Fruit fly (Drosophila melanogaster) Kc167 (cell line): ENCODE results near the gene Cul6.

Source experiments
- Myc ChIP-seq: fragments of >200 bp; optimal IDR thresholded peaks from 2 replicates; lab custom pipeline; 2017; ENCODE audit warnings: missing external identifiers
- Sin3A ChIP-seq: fragments of >200 bp; optimal IDR thresholded peaks from 2 replicates; lab custom pipeline; 2018; ENCODE audit warnings: missing external identifiers
- h ChIP-seq: fragments of >200 bp; optimal IDR thresholded peaks from 3 replicates; lab custom pipeline; 2018; ENCODE audit warnings: missing external identifiers
- insv ChIP-seq: fragments of >200 bp; optimal IDR thresholded peaks from 3 replicates; lab custom pipeline; 2018; ENCODE audit warnings: missing external identifiers
- psq ChIP-seq: fragments of >200 bp; optimal IDR thresholded peaks from 2 replicates; lab custom pipeline; 2017; ENCODE audit warnings: missing external identifiers
- ttk ChIP-seq: sonication (Bioruptor generic); optimal IDR thresholded peaks from 2 replicates; lab custom pipeline; 2017; ENCODE audit warnings: missing external identifiers

DNA sequence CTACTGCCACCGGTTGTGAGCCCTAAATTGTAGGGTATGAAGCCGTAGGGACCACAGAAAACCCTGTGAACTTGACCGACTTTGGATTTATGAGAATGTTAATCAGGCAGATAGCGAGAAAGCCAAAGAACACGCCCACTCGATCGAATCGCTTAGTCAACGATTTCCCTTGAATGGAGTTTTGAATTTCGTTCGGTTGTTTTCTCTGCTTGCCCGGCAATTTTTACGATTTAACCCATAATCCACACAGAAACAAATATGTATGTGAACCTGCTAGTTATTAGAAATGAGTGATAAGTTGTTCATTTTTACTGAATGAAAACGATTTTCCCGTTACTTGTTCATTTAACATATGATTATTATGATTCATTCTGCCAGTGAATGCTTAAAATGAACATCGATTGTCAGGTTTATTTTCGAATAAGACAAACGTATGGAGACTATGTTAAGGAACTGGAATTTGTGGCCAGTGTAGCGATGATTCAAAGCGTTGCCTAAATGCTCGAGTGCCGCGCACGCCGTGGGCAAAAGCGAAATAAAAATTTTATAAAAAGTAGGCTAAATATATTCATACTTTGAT, 18.7 kb upstream of the Cul6 start:
- TF ChIP-seq insv (lab: Kevin White, UChicago) (no peak), h (lab: Kevin White, UChicago) (no peak), Myc (lab: Kevin White, UChicago) (no peak), psq (no peak), ttk (lab: Kevin White, UChicago) (no peak), Sin3A (lab: Kevin White, UChicago) (no peak)
